Fruit fly (Drosophila melanogaster): Measurements from ENCODE around the gene Hsc70-1.

The Hsc70-1 gene

DNA sequence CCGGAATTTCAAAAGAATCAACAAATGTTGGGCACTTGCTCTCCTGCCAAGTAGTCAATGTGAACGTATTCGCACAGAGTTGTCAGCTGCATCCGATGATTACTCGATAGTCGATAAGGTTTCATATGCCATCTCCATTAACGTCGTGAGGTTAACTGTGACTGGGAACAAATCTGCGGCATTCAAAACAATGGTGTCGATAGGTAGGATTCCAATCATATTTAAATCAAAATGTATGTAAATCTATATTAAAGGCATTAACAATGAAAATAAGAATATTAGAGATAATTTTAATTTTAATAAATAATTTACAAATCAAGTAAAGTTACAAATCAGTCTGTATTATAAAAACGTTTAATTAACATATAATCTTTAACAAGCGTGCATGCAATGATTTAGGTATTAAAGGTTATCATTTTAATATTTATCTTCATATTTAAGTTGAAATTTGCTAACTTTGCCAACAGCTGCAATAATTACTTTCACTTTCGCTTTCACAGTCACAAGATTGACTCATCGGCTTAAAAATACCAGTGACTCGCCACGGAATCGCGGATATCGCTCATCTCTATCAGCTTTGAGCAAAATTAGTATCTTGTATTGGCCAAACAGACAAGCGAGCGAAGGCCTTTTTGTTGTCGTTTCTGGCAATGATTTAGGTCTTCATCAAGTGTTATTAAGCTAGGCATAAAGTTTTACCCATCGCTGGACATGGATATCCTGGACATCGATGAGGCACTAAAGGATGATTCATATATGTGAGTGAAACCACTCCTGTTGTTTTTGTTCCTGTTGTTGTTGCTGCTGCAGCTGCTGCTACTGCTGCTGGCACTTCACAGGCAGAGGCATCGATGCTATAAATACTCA lies 9.0 kb upstream of the Hsc70-1 start, which contains the start of the genes Meics, Nxf3 and ssp2 (continued):
- TF ChIP-seq CG4854 (GFP tag; optimal IDR thresholded peaks at IDR 0.05) (no peak), gcm (GFP tag; optimal IDR thresholded peaks at IDR 0.05) (no peak), Blimp-1 (GFP tag; optimal IDR thresholded peaks at IDR 0.05) (peak; percentile 99), CG32772 (GFP tag; IDR thresholded peaks at IDR 0.05) (0 out of 2 replicates have a peak, but pooled peaks have one; percentile 12), unc-4 (GFP tag; IDR thresholded peaks at IDR 0.05; ENCODE audit: partially characterized antibody) (peak; percentile 48; the same call in 1 of the 2 replicates), esg (GFP tag; conservative IDR thresholded peaks at IDR 0.05) (no peak), CG15601 (tag; optimal IDR thresholded peaks at IDR 0.05) (peak; percentile 36), CG12299 (tag; optimal IDR thresholded peaks at IDR 0.05) (no peak), Hr78 (GFP tag; optimal IDR thresholded peaks at IDR 0.05) (peak in 1 of 2 experiments; percentile 46), tx (GFP tag; optimal IDR thresholded peaks at IDR 0.05) (no peak), CG13123 (GFP tag; optimal IDR thresholded peaks at IDR 0.05) (no peak), p53 (GFP tag; optimal IDR thresholded peaks at IDR 0.05) (no peak), CG10959 (GFP tag; IDR thresholded peaks at IDR 0.05) (no peak), CG11695 (GFP tag; IDR thresholded peaks at IDR 0.05) (no peak), CG10654 (GFP tag; optimal IDR thresholded peaks at IDR 0.05) (no peak), CG8281 (tag; optimal IDR thresholded peaks at IDR 0.05) (no peak), dm (GFP tag; optimal IDR thresholded peaks at IDR 0.05) (no peak), CG30403 (GFP tag; optimal IDR thresholded peaks at IDR 0.05) (peak; percentile 60), HmgZ (tag; optimal IDR thresholded peaks at IDR 0.05) (no peak), run (tag; optimal IDR thresholded peaks at IDR 0.05) (no peak), CG31365 (tag; optimal IDR thresholded peaks at IDR 0.05) (no peak), CG3163 (GFP tag; optimal IDR thresholded peaks at IDR 0.05) (no peak), Trl (optimal IDR thresholded peaks at IDR 0.05) (no peak), Trl (GFP tag; optimal IDR thresholded peaks at IDR 0.05) (no peak), Fer1 (GFP tag; optimal IDR thresholded peaks at IDR 0.05) (no peak), CG16815 (GFP tag; optimal IDR thresholded peaks at IDR 0.05) (no peak), gcm2 (GFP tag; optimal IDR thresholded peaks at IDR 0.05) (no peak), Drgx (GFP tag; IDR thresholded peaks at IDR 0.05) (no peak), CG14667 (GFP tag; IDR thresholded peaks at IDR 0.05) (0 out of 2 replicates have a peak, but pooled peaks have one; percentile 11), yki (optimal IDR thresholded peaks at IDR 0.05) (peak; percentile 5), CG18599 (GFP tag; optimal IDR thresholded peaks at IDR 0.05) (no peak), CG3407 (GFP tag; optimal IDR thresholded peaks at IDR 0.05) (no peak), Tbp (GFP tag; optimal IDR thresholded peaks at IDR 0.05) (no peak), sqz (GFP tag; optimal IDR thresholded peaks at IDR 0.05) (no peak), CG8388 (GFP tag; optimal IDR thresholded peaks at IDR 0.05) (no peak), tin (GFP tag; optimal IDR thresholded peaks at IDR 0.05) (peak; percentile 38), scrt (GFP tag; optimal IDR thresholded peaks at IDR 0.05) (no peak), bcd (GFP tag; optimal IDR thresholded peaks at IDR 0.05) (no peak), CG14710 (tag; optimal IDR thresholded peaks at IDR 0.05) (peak; percentile 88), Bdp1 (GFP tag; optimal IDR thresholded peaks at IDR 0.05) (no peak), chm (GFP tag; IDR thresholded peaks at IDR 0.05) (peak; percentile 63), Med (GFP tag) (peak; percentile 84), knrl (GFP tag; IDR thresholded peaks at IDR 0.05; ENCODE audit: partially characterized antibody) (peak; percentile 79), org-1 (GFP tag; optimal IDR thresholded peaks at IDR 0.05) (no peak), CG9876 (GFP tag; optimal IDR thresholded peaks at IDR 0.05) (no peak), Ets97D (GFP tag; optimal IDR thresholded peaks at IDR 0.05) (peak; percentile 40), nerfin-2 (GFP tag; IDR thresholded peaks at IDR 0.05; ENCODE audit: partially characterized antibody) (peak; percentile 54; the same call in 1 of the 2 replicates), CG3281 (GFP tag; optimal IDR thresholded peaks at IDR 0.05) (no peak), ara (GFP tag; IDR thresholded peaks at IDR 0.05) (no peak), CG12942 (GFP tag; optimal IDR thresholded peaks at IDR 0.05) (peak; percentile 14)

Data from whole organism, embryonic.